Worm (Caenorhabditis elegans) whole organism, L1 larva: ENCODE data around the gene pgam-5.

Experiments
- elt-2 ChIP-seq: sonication (generic microtip); optimal IDR thresholded peaks from 2 replicates; lab custom pipeline; 2016; ENCODE audit warnings: missing genetic modification characterization, mild to moderate bottlenecking, inconsistent platforms, missing compliant biosample characterization, missing genetic modification reagents
- lsy-2 ChIP-seq, 2 experiments: fragments of 150-350 bp; optimal IDR thresholded peaks; 2 replicates each; lab custom pipeline; 2014; ENCODE audit warnings: missing biosample characterization in 2 of 2, missing genetic modification characterization in 2 of 2
- nhr-237 ChIP-seq: fragments of 150-350 bp; optimal IDR thresholded peaks from 2 replicates; lab custom pipeline; 2014; ENCODE audit warnings: missing biosample characterization, missing genetic modification characterization

DNA sequence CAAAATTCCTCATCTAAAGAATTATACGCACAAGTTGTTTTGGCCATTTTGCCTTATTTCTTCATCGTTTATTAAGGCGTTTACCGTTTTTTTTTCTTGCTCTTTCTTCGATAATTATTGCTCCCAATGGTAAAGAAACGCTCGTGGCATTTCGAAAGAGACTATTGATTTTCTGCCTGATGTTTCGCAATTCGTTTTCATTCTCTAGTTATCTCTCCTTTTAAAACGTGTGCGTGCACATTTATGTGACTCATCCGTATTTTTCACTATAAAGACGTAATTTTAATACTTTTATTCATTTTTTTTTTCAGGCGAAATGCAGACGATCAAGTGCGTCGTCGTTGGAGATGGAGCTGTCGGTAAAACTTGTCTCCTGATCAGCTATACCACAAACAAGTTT lies 17.6 kb upstream of the pgam-5 start, which contains the start of gene cdc-42:
- TF ChIP-seq nhr-237 (tag; lab: Kevin White, UChicago) (no peak), elt-2 (no peak), lsy-2 (tag; optimal IDR thresholded peaks at IDR 0.05; lab: Kevin White, UChicago) (no peak)
